Worm (Caenorhabditis elegans) whole organism, midembryonic: ENCODE measurements around the gene W02G9.3.

Experiments used
- T22C8.4 ChIP-seq: fragments of 200-800 bp; sonication (Bioruptor generic); IDR thresholded peaks from 2 replicates; pipeline ENCODE4 v1.3.6; 2022; ENCODE audit warnings: missing genetic modification characterization, missing compliant biosample characterization
- flt-1 ChIP-seq: fragments of 200-800 bp; sonication (Bioruptor generic); IDR thresholded peaks from 2 replicates; pipeline ENCODE4 v1.3.6; 2022; ENCODE audit warnings: missing genetic modification characterization, missing compliant biosample characterization
- klf-2 ChIP-seq: fragments of 200-800 bp; sonication (Bioruptor generic); conservative IDR thresholded peaks from 2 replicates; pipeline ENCODE4 v1.3.6; 2022; ENCODE audit warnings: missing genetic modification reagents, missing genetic modification characterization, missing compliant biosample characterization
- med-1 ChIP-seq: sonication (generic microtip); optimal IDR thresholded peaks from 2 replicates; lab custom pipeline; 2017; ENCODE audit warnings: missing genetic modification characterization, mild to moderate bottlenecking, missing compliant biosample characterization, antibody characterized with exemption, missing genetic modification reagents; ENCODE audit not compliant: insufficient read depth
- ref-1 ChIP-seq: fragments of 200-800 bp; sonication (Bioruptor generic); conservative IDR thresholded peaks from 2 replicates; pipeline ENCODE4 v1.3.6; 2022; ENCODE audit warnings: missing genetic modification reagents, missing genetic modification characterization, missing compliant biosample characterization
- tab-1 ChIP-seq: fragments of 200-800 bp; sonication (Bioruptor generic); IDR thresholded peaks from 2 replicates; pipeline ENCODE4 v1.3.6; 2022; ENCODE audit warnings: missing genetic modification characterization, missing compliant biosample characterization
- ztf-23 ChIP-seq: fragments of 200-800 bp; sonication (Bioruptor generic); IDR thresholded peaks from 2 replicates; pipeline ENCODE4 v1.3.6; 2022; ENCODE audit warnings: missing genetic modification reagents, missing genetic modification characterization, missing compliant biosample characterization

- TF ChIP-seq ref-1 (GFP tag; lab: Robert Waterston, UW) (no peak), klf-2 (no peak), flt-1 (no peak), med-1 (no peak), tab-1 (no peak), T22C8.4 (GFP tag; lab: Robert Waterston, UW) (no peak), ztf-23 (no peak)
Observed at ce11 chrV:2677648-2678047, 4.9 kb downstream of the W02G9.3 start.
